Worm (Caenorhabditis elegans): Measurements from ENCODE around the gene Y37D8A.6.

Gene Y37D8A.6

DNA sequence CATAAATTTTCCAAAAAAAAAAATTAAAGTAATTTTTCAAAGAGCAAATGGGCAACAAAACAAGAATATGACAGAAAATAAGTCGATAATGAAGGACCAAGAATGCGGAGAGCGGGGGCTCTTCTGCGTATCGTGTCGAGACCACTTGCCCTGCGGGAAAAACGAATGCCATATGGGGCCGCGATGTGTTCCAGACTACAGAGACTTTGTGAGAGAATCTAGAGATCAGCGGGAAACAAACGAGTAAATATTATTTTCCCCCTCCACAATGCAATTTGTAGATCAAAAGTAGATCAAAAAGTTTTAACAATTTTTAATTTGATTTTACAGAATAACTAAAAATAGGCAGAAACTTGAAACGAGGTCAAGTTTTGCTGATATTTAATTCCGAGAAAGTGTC lies 29.9 kb downstream of the Y37D8A.6 start:
- TF ChIP-seq him-1 (tag; optimal IDR thresholded peaks at IDR 0.05) (no peak), W03F9.2 (tag; optimal IDR thresholded peaks at IDR 0.05) (no peak), dao-5 (tag; optimal IDR thresholded peaks at IDR 0.05) (no peak)

DNA sequence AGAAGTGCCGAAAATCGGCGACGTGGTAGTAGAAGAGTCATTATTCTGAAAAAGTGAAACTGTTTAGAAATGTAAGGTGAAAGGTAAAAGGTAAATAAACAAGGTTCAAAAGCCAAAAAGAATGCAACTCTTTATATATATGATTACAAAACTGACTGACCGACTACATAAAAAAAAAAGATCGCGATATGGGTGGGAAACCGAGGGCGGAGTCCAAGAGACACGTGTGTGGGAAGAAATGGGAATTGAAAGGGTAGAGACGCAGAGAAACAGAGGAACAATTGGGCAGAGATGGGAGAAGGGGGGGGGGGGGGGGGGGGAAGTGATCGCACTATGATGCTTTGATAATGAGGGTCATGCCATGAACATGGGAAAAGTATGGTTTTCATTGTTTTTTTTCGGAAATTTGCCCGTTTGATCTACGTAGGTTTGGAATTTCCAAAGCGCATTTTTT lies 31.2 kb downstream of the Y37D8A.6 start, which contains the start of gene Y37D8A.4:
Gene Y37D8A.4 (minus strand): TSS at position 51 of the 454 bp plus-strand sequence.
- no peak for TF ChIP-seq him-1 (tag; optimal IDR thresholded peaks at IDR 0.05)
- TF ChIP-seq dao-5 (tag; optimal IDR thresholded peaks at IDR 0.05), result no peak
- no peak for TF ChIP-seq W03F9.2 (tag; optimal IDR thresholded peaks at IDR 0.05)

DNA sequence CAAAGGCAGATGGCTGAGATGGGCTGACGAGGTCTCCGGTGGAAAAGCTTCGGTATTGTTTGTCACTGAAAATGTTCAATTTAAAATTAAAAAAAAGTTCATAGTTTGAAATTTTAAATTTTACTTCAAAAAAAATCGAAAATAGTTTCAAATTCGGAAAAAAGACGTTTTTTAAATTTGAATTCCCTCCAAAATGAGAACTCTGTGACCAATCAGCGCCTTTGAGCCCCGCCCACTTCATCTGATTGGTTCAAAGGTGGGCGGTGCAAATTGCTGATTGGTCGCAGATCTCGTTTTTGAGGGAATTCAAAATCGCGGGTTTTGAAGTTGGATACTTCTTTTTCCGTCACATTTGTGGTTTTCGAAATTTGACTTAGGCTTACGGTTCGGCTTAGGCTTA lies 31.8 kb downstream of the Y37D8A.6 start:
- TF ChIP-seq him-1 (tag; optimal IDR thresholded peaks at IDR 0.05) (no peak), dao-5 (tag; optimal IDR thresholded peaks at IDR 0.05) (no peak), W03F9.2 (tag; optimal IDR thresholded peaks at IDR 0.05) (no peak)

DNA sequence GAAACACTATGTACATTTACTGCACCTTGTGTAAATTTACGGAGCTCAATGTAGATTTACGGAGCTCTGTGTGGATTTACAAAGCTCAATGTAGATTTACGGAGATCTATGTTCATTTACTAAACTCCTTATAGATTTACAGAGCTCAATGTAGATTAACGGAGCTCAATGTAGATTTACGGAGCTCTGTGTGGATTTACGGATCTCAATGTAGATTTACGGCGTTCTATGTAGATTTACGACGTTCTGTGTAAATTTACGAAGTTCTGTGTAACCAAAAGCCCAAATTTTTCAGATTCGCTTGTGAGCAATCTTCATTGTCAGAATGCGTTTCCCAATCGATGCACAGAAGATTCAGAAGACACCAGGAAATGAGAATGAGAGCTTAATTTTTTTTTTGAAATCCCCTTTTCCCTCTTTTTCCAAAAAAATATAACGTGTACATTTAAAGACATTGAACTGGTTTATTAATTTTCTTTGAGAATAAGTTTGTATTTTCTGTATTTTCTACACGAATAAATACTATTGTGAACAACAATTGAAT lies 33.3 kb downstream of the Y37D8A.6 start:
- no peak for TF ChIP-seq dao-5 (tag; optimal IDR thresholded peaks at IDR 0.05)
- no peak for TF ChIP-seq him-1 (tag; optimal IDR thresholded peaks at IDR 0.05)
- TF ChIP-seq W03F9.2 (tag; optimal IDR thresholded peaks at IDR 0.05), result no peak

DNA sequence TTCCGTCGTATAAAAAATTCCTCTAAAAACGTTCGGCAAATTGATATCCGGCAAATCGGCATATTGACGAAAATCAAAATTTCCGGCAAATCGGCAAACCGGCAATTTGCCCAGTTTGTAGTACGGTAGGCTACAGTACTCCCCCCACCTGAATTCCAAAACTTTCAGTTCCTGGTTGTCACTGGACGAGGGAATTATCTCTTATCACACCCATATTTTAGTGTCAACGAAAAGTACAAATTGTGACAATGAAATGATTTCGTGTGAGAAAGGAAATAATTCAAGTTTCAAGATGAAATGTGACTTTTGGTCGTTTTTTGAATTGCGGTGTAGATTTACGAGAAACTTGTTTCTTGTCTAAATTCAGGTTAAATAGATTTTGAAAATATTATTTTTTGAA lies 37.0 kb downstream of the Y37D8A.6 start:
- TF ChIP-seq dao-5 (tag; optimal IDR thresholded peaks at IDR 0.05) (no peak), W03F9.2 (tag; optimal IDR thresholded peaks at IDR 0.05) (no peak), him-1 (tag; optimal IDR thresholded peaks at IDR 0.05) (no peak)

DNA sequence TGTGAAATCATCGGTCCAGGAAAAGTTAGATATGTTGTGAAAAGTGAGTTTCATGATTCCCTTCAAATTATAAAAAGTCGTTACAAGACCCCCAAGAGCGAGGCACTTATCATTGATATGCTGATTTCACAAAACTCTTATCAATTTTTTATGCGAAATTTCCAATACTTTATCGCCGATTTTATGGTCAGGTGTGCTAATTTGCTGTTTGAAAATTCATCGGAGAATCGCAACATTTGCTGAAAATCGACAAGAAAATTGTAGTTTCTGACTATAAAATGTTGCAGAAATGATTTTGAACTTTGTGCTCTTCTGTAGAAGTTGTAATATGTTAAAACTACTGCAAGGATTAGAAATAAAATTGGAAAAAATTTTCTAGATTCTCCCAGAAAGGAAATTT lies 38.4 kb downstream of the Y37D8A.6 start:
- TF ChIP-seq him-1 (tag; optimal IDR thresholded peaks at IDR 0.05) (no peak), dao-5 (tag; optimal IDR thresholded peaks at IDR 0.05) (no peak), W03F9.2 (tag; optimal IDR thresholded peaks at IDR 0.05) (no peak)

DNA sequence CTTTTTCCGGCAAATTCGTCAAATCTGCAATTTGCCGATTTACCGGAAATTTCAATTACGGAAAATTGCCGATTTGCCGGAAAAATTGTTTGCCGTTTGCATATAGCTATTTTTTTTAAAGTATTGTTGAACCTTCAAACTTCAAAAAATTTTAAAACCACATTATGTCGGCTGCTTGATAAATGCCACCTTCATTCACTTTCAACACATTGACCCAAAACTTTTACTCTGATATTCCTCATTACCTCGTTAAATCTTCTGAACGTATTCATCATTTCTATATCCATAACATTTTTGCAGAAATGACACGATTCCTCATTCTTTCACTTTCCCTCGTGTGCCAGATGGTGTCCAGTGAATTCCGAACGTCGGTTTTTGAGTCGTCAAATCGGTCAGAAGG lies 41.0 kb downstream of the Y37D8A.6 start, which contains the start of gene Y37D8A.3:
Gene Y37D8A.3 (plus strand): TSS at position 301 of the 400 bp plus-strand sequence.
- TF ChIP-seq him-1 (tag; optimal IDR thresholded peaks at IDR 0.05), result no peak
- no peak for TF ChIP-seq dao-5 (tag; optimal IDR thresholded peaks at IDR 0.05)
- TF ChIP-seq W03F9.2 (tag; optimal IDR thresholded peaks at IDR 0.05), result no peak

DNA sequence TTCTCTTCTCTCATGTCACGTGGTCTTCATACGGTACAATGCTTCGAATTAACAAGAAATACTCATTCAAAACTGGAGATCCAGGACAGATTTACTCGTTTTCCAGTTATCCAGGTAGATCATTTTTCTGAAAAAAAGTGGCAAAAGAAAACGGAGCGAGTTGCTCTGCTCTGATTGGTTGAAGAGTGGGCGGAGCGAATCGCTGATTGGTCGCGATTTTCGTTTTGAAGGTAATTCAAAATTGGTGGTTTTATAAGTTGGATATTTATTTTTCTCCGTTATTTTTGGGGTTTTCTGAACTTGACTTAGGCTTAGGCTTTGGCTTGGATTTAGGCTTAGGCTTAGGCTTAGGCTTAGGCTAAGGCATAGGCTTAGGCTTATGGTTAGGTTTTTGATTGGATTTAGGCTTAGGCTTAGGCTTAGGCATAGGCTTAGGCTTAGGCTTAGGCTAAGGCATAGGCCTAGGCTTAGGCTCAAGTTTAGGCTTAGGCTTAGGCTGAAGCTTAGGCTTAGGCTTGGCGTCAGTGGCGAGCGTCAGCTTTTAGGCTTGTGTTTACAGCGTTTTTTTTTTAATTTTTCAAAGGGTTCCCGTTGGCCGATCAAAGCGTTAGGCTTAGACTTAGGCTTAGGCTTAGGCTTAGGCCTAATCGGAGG lies 47.4 kb downstream of the Y37D8A.6 start:
- TF ChIP-seq dao-5 (tag; optimal IDR thresholded peaks at IDR 0.05), result no peak

DNA sequence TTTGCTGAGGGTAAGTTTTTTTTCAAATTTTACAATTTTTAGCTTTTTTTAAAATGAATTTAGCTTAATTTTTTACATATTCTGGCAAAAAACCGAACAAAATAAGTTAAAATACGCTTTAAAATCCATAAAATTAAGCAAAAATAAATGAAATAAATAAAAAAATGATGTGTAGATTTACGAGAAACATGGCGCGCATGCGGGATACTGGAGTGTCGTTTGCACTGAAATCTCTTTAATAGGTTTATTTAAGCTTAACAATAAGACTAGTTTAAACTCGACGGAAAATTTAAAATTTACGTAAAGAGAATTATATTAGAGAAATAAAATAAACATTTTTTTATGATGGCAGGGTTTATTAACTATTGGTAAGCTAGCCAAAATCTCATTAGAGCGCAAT lies 48.8 kb downstream of the Y37D8A.6 start:
- TF ChIP-seq W03F9.2 (tag; optimal IDR thresholded peaks at IDR 0.05) (no peak), dao-5 (tag; optimal IDR thresholded peaks at IDR 0.05) (no peak), him-1 (tag; optimal IDR thresholded peaks at IDR 0.05) (no peak)

DNA sequence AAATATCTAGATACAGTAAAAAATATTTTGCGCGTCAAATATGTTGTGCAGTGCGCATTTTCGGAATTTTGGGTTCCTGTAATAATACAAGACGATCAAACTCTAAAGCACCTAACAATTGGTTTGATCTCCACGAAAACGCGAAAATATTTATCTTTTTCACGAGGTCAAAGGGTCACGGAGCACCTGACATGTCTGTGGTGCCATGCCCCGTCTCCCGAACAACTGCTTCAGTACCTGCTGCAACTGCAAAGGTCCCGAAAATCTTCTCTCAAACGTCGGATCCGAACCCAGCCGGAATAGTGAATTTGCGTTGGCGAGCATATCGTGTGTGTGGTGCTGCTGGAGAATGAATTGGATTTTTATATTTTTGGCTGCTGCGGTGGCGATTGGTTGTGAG lies 50.2 kb downstream of the Y37D8A.6 start, which contains the start of the genes Y37D8A.2 and Y37D8A.25:
Gene Y37D8A.2 (plus strand): TSS at position 285 of the 400 bp plus-strand sequence.
Gene Y37D8A.25 (minus strand): TSS at position 345 of the 400 bp plus-strand sequence.
- no peak for TF ChIP-seq dao-5 (tag; optimal IDR thresholded peaks at IDR 0.05)
- TF ChIP-seq him-1 (tag; optimal IDR thresholded peaks at IDR 0.05), result no peak
- TF ChIP-seq W03F9.2 (tag; optimal IDR thresholded peaks at IDR 0.05), result no peak

DNA sequence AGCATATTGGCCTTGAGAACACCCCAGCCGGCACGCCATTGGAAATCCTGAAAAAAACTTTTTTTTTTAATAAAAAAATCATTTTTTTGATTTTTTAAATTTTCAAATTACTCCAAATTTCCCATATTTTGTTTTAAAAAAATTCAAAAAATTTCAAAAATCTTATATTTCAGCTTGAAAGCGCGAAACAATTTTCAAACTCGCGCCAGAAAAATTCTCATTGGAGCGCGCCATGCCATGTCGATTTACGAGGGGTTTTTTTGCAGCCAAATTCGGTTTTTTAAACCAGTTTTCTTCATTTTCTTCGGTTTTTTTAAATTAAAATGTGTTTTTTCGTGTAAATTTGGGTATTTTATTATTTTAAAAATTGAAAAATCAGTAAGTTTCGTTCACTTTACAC lies 50.9 kb downstream of the Y37D8A.6 start:
- TF ChIP-seq dao-5 (tag; optimal IDR thresholded peaks at IDR 0.05), result no peak
- no peak for TF ChIP-seq W03F9.2 (tag; optimal IDR thresholded peaks at IDR 0.05)
- TF ChIP-seq him-1 (tag; optimal IDR thresholded peaks at IDR 0.05), result no peak

DNA sequence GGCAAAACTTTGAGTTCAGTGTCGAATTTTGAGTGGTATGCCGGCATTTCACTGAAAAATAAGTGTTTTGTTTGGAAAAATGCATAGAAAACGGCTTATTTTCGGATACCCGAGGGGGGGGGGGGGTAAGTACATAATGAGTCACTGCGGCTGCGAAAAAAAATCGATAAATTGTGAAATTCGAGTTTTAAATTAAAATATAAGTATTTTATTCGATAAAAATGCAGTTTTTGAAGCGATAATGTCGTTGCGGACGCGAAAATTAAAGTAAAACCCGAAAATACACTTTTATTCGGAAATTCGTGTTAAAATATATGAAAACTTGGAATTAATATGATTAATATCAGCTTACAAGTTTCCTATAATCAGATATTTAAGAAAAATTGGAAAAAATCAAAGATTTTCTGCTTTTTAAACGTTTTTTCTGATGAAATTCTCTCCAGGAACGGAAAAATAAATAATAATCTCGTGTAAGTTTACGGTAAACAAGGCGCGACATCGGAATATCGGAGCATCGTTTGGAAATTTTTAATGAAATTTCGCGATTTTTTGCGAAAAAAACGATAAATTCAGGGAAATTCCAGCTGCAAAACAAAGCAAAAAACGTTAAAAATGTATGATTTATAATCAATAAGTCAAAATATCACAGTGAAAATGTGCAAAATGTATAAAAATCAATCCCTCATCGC lies 51.9 kb downstream of the Y37D8A.6 start, which contains the start of gene arx-5:
Gene arx-5 (minus strand): TSS at position 51 of the 689 bp plus-strand sequence.
- TF ChIP-seq dao-5 (tag; optimal IDR thresholded peaks at IDR 0.05) (no peak), W03F9.2 (tag; optimal IDR thresholded peaks at IDR 0.05) (no peak), him-1 (tag; optimal IDR thresholded peaks at IDR 0.05) (no peak)

DNA sequence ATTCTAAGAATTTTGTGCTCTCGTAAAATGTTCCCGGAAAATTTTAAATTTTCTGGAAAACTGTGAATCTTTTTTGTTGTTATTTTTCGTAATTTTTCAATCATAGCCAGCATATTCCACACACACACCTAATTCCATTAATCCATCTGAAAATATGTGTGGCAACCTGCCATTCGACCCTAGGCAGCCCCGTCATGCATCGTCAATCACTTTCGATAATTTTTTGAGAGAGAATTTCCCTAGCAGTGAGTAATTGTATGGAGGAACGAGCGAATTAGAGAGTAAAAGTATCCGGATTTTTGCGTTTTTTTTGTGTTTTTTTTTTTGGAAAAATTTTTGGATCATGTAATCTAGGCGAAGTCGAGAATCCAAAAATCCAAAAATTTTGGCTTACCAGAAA lies 56.9 kb downstream of the Y37D8A.6 start, which contains the start of gene BE10.4:
Gene BE10.4 (plus strand): TSS at position 301 of the 400 bp plus-strand sequence.
- TF ChIP-seq him-1 (tag; optimal IDR thresholded peaks at IDR 0.05), result no peak

DNA sequence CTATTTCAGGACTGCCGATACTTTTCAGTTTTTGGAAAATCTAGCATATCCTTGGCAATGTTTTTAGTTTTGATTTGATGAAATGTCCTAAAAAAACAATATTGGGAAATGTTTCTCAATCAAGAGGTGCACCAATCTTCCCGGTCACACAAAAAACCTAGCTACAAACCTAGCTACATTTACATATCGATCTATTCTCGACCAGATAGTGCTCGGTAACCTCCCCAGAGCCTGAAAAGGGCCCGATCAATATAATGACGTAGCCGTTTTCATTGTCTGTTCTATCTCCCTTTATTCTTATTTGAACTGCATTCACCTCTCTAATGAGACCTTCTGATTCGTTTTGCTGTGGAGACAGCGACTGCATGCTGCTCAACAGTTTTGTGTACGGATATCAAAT lies 62.4 kb downstream of the Y37D8A.6 start, which contains the start of gene BE10.3:
Gene BE10.3 (plus strand): TSS at position 301 of the 400 bp plus-strand sequence.
- TF ChIP-seq him-1 (tag; optimal IDR thresholded peaks at IDR 0.05) (no peak), W03F9.2 (tag; optimal IDR thresholded peaks at IDR 0.05) (no peak), dao-5 (tag; optimal IDR thresholded peaks at IDR 0.05) (no peak)
